Worm (Caenorhabditis elegans) whole organism, L4/young adult: ENCODE results near the gene K02E10.5.

ENCODE experiments used
- W03F9.2 ChIP-seq: fragments of 150-350 bp; optimal IDR thresholded peaks from 2 replicates; lab custom pipeline; 2014; ENCODE audit warnings: missing biosample characterization, missing genetic modification characterization
- dao-5 ChIP-seq: sonication (generic microtip); optimal IDR thresholded peaks from 2 replicates; lab custom pipeline; 2016; ENCODE audit warnings: missing genotype, missing genetic modification characterization, moderate library complexity, missing compliant biosample characterization
- him-1 ChIP-seq: sonication (generic microtip); optimal IDR thresholded peaks from 2 replicates; lab custom pipeline; 2016; ENCODE audit warnings: missing genotype, missing genetic modification reagents, missing genetic modification characterization, missing compliant biosample characterization

DNA sequence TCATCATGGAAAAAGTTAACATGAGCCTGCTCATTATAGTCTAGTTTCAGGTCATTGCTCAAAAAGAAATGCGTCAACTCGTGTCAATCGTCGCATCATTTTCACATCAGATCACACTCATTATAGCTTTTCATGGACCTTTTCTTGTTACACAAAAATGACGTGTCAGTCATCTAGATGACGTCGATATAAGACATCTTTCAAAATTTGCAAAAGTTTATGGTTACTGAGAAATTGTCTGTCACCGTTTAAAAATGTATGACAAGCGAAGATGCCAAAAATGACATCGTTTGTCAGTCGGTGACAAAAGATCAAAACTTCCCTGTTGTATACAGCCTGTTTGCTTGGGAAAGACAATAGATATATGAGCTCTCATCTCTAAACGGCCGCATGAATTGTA, 37.6 kb downstream of the K02E10.5 start:
- TF ChIP-seq dao-5 (tag; lab: Kevin White, UChicago) = no peak
- TF ChIP-seq W03F9.2 = no peak
- no peak for TF ChIP-seq him-1 (tag; lab: Kevin White, UChicago)
